Worm (Caenorhabditis elegans) whole organism, young adult: ENCODE data around the gene H20J04.6.

Experiments used
- B0019.2 ChIP-seq: fragments of 200-800 bp; sonication (Bioruptor generic); conservative IDR thresholded peaks from 2 replicates; pipeline ENCODE4 v1.3.6; 2022; ENCODE audit warnings: missing genetic modification reagents, missing genetic modification characterization, missing compliant biosample characterization
- B0035.1 ChIP-seq: sonication (generic microtip); optimal IDR thresholded peaks from 2 replicates; lab custom pipeline; 2016; ENCODE audit warnings: missing genetic modification characterization, mild to moderate bottlenecking, missing compliant biosample characterization, missing genotype, missing genetic modification reagents
- C06A6.2 ChIP-seq: fragments of 200-800 bp; sonication (Bioruptor generic); conservative IDR thresholded peaks from 2 replicates; pipeline ENCODE4 v1.3.6; 2022; ENCODE audit warnings: missing genetic modification characterization, missing compliant biosample characterization
- C17E4.6 ChIP-seq: fragments of 200-800 bp; sonication (Bioruptor generic); IDR thresholded peaks from 2 replicates; pipeline ENCODE4 v1.3.6; 2022; ENCODE audit warnings: missing genetic modification reagents, missing genetic modification characterization, missing compliant biosample characterization
- F22D6.2 ChIP-seq: sonication (generic microtip); optimal IDR thresholded peaks from 2 replicates; lab custom pipeline; 2016; ENCODE audit warnings: mild to moderate bottlenecking, missing genetic modification characterization, missing compliant biosample characterization
- F52B5.7 ChIP-seq: sonication (generic microtip); optimal IDR thresholded peaks from 2 replicates; lab custom pipeline; 2016; ENCODE audit warnings: mild to moderate bottlenecking, missing genetic modification characterization, missing compliant biosample characterization
- T07F8.4 ChIP-seq: sonication (generic microtip); optimal IDR thresholded peaks from 2 replicates; lab custom pipeline; 2016; ENCODE audit warnings: mild to moderate bottlenecking, missing genetic modification characterization, moderate library complexity, missing compliant biosample characterization
- Y53G8AR.9 ChIP-seq: fragments of 200-800 bp; sonication (Bioruptor generic); conservative IDR thresholded peaks from 2 replicates; pipeline ENCODE4 v1.3.6; 2022; ENCODE audit warnings: missing genetic modification reagents, missing genetic modification characterization, missing compliant biosample characterization
- Y56A3A.18 ChIP-seq: fragments of 200-800 bp; sonication (Bioruptor generic); IDR thresholded peaks from 2 replicates; pipeline ENCODE4 v1.3.6; 2022; ENCODE audit warnings: missing genetic modification reagents, missing genetic modification characterization, missing compliant biosample characterization
- Y67H2A.10 ChIP-seq: fragments of 200-800 bp; sonication (Bioruptor generic); conservative IDR thresholded peaks from 2 replicates; pipeline ENCODE4 v1.3.6; 2022; ENCODE audit warnings: missing genetic modification reagents, missing genetic modification characterization, missing compliant biosample characterization
- aptf-3 ChIP-seq: fragments of 200-800 bp; sonication (Bioruptor generic); IDR thresholded peaks from 2 replicates; pipeline ENCODE4 v1.3.6; 2022; ENCODE audit warnings: missing genetic modification characterization, missing compliant biosample characterization
- attf-5 ChIP-seq: fragments of 200-800 bp; sonication (Bioruptor generic); optimal IDR thresholded peaks from 2 replicates; lab custom pipeline; 2018; ENCODE audit warnings: mild to moderate bottlenecking, missing genetic modification characterization, missing compliant biosample characterization
- ceh-100 ChIP-seq: fragments of 200-800 bp; sonication (Bioruptor generic); IDR thresholded peaks from 2 replicates; pipeline ENCODE4 v1.3.6; 2022; ENCODE audit warnings: missing genetic modification reagents, missing genetic modification characterization, missing compliant biosample characterization
- ceh-91 ChIP-seq: fragments of 200-800 bp; sonication (Bioruptor generic); IDR thresholded peaks from 2 replicates; pipeline ENCODE4 v1.3.6; 2022; ENCODE audit warnings: missing genetic modification reagents, missing genetic modification characterization, missing compliant biosample characterization
- dpl-1 ChIP-seq: fragments of 150-350 bp; optimal IDR thresholded peaks from 2 replicates; lab custom pipeline; 2014; ENCODE audit warnings: missing biosample characterization, missing genetic modification reagents, missing genetic modification characterization
- efl-1 ChIP-seq: fragments of 150-350 bp; optimal IDR thresholded peaks from 2 replicates; lab custom pipeline; 2014; ENCODE audit warnings: missing biosample characterization, missing genetic modification reagents, missing genetic modification characterization
- egl-18 ChIP-seq: fragments of 200-800 bp; sonication (Bioruptor generic); IDR thresholded peaks from 2 replicates; pipeline ENCODE4 v1.3.6; 2022; ENCODE audit warnings: missing genetic modification reagents, missing genetic modification characterization, missing compliant biosample characterization
- ets-4 ChIP-seq: fragments of 200-800 bp; sonication (Bioruptor generic); optimal IDR thresholded peaks from 2 replicates; lab custom pipeline; 2018; ENCODE audit warnings: mild to moderate bottlenecking, missing genetic modification characterization, missing compliant biosample characterization
- fkh-3 ChIP-seq: sonication (generic microtip); optimal IDR thresholded peaks from 2 replicates; lab custom pipeline; 2016; ENCODE audit warnings: mild to moderate bottlenecking, missing genetic modification characterization, missing compliant biosample characterization
- hlh-12 ChIP-seq: sonication (generic microtip); optimal IDR thresholded peaks from 2 replicates; lab custom pipeline; 2016; ENCODE audit warnings: missing genetic modification characterization, missing compliant biosample characterization
- hlh-26 ChIP-seq: fragments of 200-800 bp; sonication (Bioruptor generic); conservative IDR thresholded peaks from 2 replicates; pipeline ENCODE4 v1.3.6; 2022; ENCODE audit warnings: missing genetic modification reagents, missing genetic modification characterization, missing compliant biosample characterization
- hmg-1.2 ChIP-seq: fragments of 200-800 bp; sonication (Bioruptor generic); IDR thresholded peaks from 2 replicates; pipeline ENCODE4 v1.3.6; 2022; ENCODE audit warnings: missing genetic modification reagents, missing genetic modification characterization, missing compliant biosample characterization
- hrde-1 ChIP-seq: sonication (generic microtip); optimal IDR thresholded peaks from 2 replicates; lab custom pipeline; 2016; ENCODE audit warnings: missing genetic modification characterization, mild to moderate bottlenecking, missing compliant biosample characterization, moderate library complexity, missing genotype, missing genetic modification reagents, borderline replicate concordance
- lin-40 ChIP-seq: sonication (generic microtip); optimal IDR thresholded peaks from 2 replicates; lab custom pipeline; 2016; ENCODE audit warnings: missing genetic modification characterization, mild to moderate bottlenecking, missing compliant biosample characterization, missing genotype, missing genetic modification reagents
- lin-54 ChIP-seq: fragments of 200-800 bp; sonication (Bioruptor generic); optimal IDR thresholded peaks from 2 replicates; lab custom pipeline; 2018; ENCODE audit warnings: mild to moderate bottlenecking, missing genetic modification characterization, missing compliant biosample characterization
- mes-4 ChIP-seq: sonication (generic microtip); optimal IDR thresholded peaks from 2 replicates; lab custom pipeline; 2016; ENCODE audit warnings: missing genotype, missing genetic modification characterization, missing compliant biosample characterization
- nfyb-1 ChIP-seq: fragments of 200-800 bp; sonication (Bioruptor generic); IDR thresholded peaks from 2 replicates; pipeline ENCODE4 v1.3.6; 2022; ENCODE audit warnings: missing genetic modification reagents, missing genetic modification characterization, missing compliant biosample characterization
- nhr-120 ChIP-seq: fragments of 200-800 bp; sonication (Bioruptor generic); IDR thresholded peaks from 2 replicates; pipeline ENCODE4 v1.3.6; 2022; ENCODE audit warnings: missing genetic modification characterization, missing compliant biosample characterization
- nhr-179 ChIP-seq: sonication (generic microtip); optimal IDR thresholded peaks from 2 replicates; lab custom pipeline; 2016; ENCODE audit warnings: mild to moderate bottlenecking, missing genetic modification characterization, missing compliant biosample characterization
- nhr-90 ChIP-seq: sonication (generic microtip); optimal IDR thresholded peaks from 2 replicates; lab custom pipeline; 2016; ENCODE audit warnings: missing genotype, mild to moderate bottlenecking, missing genetic modification characterization, missing compliant biosample characterization
- snpc-1.1 ChIP-seq: sonication (generic microtip); optimal IDR thresholded peaks from 2 replicates; lab custom pipeline; 2017; ENCODE audit warnings: missing genetic modification characterization, mild to moderate bottlenecking, missing compliant biosample characterization, antibody characterized with exemption, moderate library complexity, missing genotype, missing genetic modification reagents; ENCODE audit not compliant: insufficient read depth
- snpc-3.4 ChIP-seq: sonication (generic microtip); optimal IDR thresholded peaks from 2 replicates; lab custom pipeline; 2017; ENCODE audit warnings: missing genetic modification characterization, mild to moderate bottlenecking, missing compliant biosample characterization, antibody characterized with exemption, moderate library complexity, missing genotype, missing genetic modification reagents
- somi-1 ChIP-seq: fragments of 200-800 bp; sonication (Bioruptor generic); optimal IDR thresholded peaks from 2 replicates; lab custom pipeline; 2018; ENCODE audit warnings: mild to moderate bottlenecking, missing genetic modification characterization, missing compliant biosample characterization
- sptf-2 ChIP-seq: fragments of 200-800 bp; sonication (Bioruptor generic); optimal IDR thresholded peaks from 2 replicates; lab custom pipeline; 2018; ENCODE audit warnings: mild to moderate bottlenecking, missing genetic modification characterization, missing compliant biosample characterization
- zfh-2 ChIP-seq: fragments of 200-800 bp; sonication (Bioruptor generic); conservative IDR thresholded peaks from 2 replicates; pipeline ENCODE4 v1.3.6; 2022; ENCODE audit warnings: missing genetic modification reagents, missing genetic modification characterization, missing compliant biosample characterization
- ztf-22 ChIP-seq: fragments of 200-800 bp; sonication (Bioruptor generic); optimal IDR thresholded peaks from 2 replicates; lab custom pipeline; 2018; ENCODE audit warnings: mild to moderate bottlenecking, missing genetic modification characterization, moderate library complexity, missing compliant biosample characterization
- ztf-28 ChIP-seq: fragments of 200-800 bp; sonication (Bioruptor generic); IDR thresholded peaks from 2 replicates; pipeline ENCODE4 v1.3.6; 2022; ENCODE audit warnings: missing genetic modification reagents, missing genetic modification characterization, missing compliant biosample characterization
- ztf-6 ChIP-seq: fragments of 200-800 bp; sonication (Bioruptor generic); IDR thresholded peaks from 2 replicates; pipeline ENCODE4 v1.3.6; 2022; ENCODE audit warnings: missing genetic modification reagents, missing genetic modification characterization, missing compliant biosample characterization

The H20J04.6 gene

DNA sequence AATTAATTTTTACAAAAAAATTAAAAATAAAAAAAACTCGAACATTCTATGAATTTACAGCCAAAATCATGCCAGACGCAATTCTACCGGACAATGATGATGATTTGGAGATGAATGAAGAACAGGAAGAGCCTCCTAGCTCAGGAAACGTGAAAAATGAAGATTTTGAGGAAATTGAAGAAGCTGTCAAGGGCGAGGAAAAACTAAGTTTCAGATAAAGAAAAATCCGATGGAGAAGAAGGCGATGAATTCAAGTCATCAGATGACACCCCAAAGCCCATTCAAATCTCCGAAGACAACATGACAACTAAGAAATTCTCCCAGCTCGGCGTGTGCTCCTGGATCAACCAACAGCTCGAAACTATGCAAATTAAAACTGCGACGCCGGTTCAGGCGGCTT is 1.3 kb upstream of the H20J04.6 start, which contains the start of gene Y52E8A.1:
Gene Y52E8A.1, plus strand, starts transcription at position 301 of the 400 bp plus-strand sequence.
- TF ChIP-seq ceh-100 (GFP tag; lab: Robert Waterston, UW) (no peak), ztf-22 (GFP tag; lab: Kevin White, UChicago) (no peak), egl-18 (no peak), C17E4.6 (GFP tag; lab: Robert Waterston, UW) (no peak), lin-40 (tag; lab: Kevin White, UChicago) (no peak), Y53G8AR.9 (GFP tag; lab: Robert Waterston, UW) (no peak), nhr-90 (tag; lab: Kevin White, UChicago) (no peak), F52B5.7 (no peak)
- TF ChIP-seq, all 124 proteins: peak for 0

DNA sequence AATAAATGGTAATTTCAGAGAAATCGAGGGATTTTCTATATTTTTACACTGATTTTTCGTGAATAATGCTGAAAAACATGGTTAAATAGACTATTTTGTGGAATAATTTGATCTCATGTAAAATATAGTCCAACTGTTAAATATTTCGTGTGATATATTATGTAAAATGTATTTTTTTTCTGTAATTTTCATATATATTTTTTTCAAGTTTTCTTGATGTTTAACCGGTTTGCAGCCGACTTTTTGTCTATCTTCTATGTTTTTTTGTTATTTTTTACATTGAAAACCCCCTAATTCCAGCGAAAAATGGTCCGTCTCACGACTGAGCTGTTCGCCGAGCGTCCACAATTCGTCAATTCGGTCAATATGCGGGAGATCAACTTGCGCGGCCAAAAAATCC is 1.0 kb downstream of the H20J04.6 start, which contains the start of gene mog-2:
Gene mog-2, plus strand, starts transcription at position 301 of the 400 bp plus-strand sequence.
- TF ChIP-seq hlh-12 (tag; lab: Kevin White, UChicago) (no peak), mes-4 (tag; lab: Kevin White, UChicago) (no peak), fkh-3 (tag; lab: Kevin White, UChicago) (no peak), ztf-6 (GFP tag; lab: Robert Waterston, UW) (no peak), B0019.2 (GFP tag; lab: Robert Waterston, UW) (no peak), dpl-1 (no peak), hmg-1.2 (no peak), hrde-1 (no peak), nhr-179 (tag; lab: Kevin White, UChicago) (no peak), ceh-91 (GFP tag; lab: Robert Waterston, UW) (no peak), nhr-120 (GFP tag; lab: Robert Waterston, UW) (no peak), Y67H2A.10 (GFP tag; lab: Robert Waterston, UW) (no peak), hlh-26 (no peak), snpc-1.1 (tag; lab: Kevin White, UChicago) (no peak), ets-4 (GFP tag; lab: Kevin White, UChicago) (no peak), F22D6.2 (no peak), C06A6.2 (no peak)

DNA sequence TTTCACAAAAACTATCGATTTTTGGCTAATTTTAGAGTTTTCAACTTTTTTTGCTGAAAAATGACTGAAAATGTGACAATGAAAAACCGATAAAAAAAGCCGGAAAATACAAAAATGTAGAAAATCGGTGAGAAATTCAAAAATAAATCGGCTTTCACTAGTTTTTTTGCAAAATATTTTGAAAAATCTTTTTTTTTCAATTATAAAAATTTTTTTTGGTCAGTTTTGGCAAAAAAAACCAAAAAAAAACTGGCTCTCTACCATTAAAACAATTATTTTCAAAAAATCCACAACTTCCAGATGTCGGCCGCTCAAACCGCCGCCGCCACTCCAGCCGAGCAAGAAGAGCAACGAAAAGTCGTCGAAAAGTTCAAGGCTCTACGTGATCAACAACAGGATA is 3.4 kb downstream of the H20J04.6 start, which contains the start of gene pfd-2:
Gene pfd-2, plus strand, starts transcription at position 301 of the 400 bp plus-strand sequence.
- TF ChIP-seq attf-5 (GFP tag; lab: Kevin White, UChicago) (no peak), ztf-28 (no peak)

DNA sequence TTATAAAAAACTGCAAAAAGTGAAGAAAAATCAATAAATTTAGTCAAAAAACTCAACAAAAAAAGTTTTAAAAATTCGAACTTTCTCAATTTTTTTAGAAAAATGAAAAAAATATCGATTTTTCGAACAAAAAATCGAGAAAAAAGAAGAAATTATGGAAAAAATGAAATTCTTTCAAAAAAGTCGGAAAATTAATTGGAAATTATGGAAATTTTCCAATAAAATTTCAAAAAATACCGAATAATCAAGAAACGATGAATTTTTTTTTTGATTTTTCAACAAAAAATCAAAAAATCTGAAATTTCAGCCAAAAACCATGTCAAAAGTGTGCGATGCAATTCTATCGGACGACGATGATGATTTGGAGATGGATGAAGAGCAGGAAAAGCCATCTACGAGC is 5.7 kb downstream of the H20J04.6 start, which contains the start of gene H20J04.4:
Gene H20J04.4, plus strand, starts transcription at position 301 of the 400 bp plus-strand sequence.
- TF ChIP-seq nhr-179 (tag; lab: Kevin White, UChicago) (no peak), zfh-2 (GFP tag; lab: Robert Waterston, UW) (no peak), sptf-2 (GFP tag; lab: Kevin White, UChicago) (no peak), snpc-3.4 (no peak), aptf-3 (GFP tag; lab: Robert Waterston, UW) (no peak), efl-1 (GFP tag; lab: Kevin White, UChicago) (no peak), Y56A3A.18 (GFP tag; lab: Robert Waterston, UW) (no peak), ceh-100 (GFP tag; lab: Robert Waterston, UW) (no peak), T07F8.4 (no peak), nfyb-1 (no peak), egl-18 (no peak), snpc-1.1 (tag; lab: Kevin White, UChicago) (no peak), B0035.1 (no peak), somi-1 (no peak), lin-54 (GFP tag; lab: Kevin White, UChicago) (no peak)
- TF ChIP-seq, all 124 proteins: peak for 0
